Worm (Caenorhabditis elegans) whole organism, L3 larva: ENCODE measurements around the gene C09G5.14.

Experiments
- ama-1 ChIP-seq: fragments of 150-350 bp; optimal IDR thresholded peaks from 2 replicates; lab custom pipeline; 2018
- ceh-16 ChIP-seq: sonication (generic microtip); optimal IDR thresholded peaks from 2 replicates; lab custom pipeline; 2017; ENCODE audit warnings: missing biosample characterization, missing genetic modification characterization
- hmg-11 ChIP-seq: sonication (generic microtip); optimal IDR thresholded peaks from 2 replicates; lab custom pipeline; 2016; ENCODE audit warnings: missing genetic modification characterization, missing compliant biosample characterization
- jun-1 ChIP-seq: fragments of 150-350 bp; optimal IDR thresholded peaks from 2 replicates; lab custom pipeline; 2014; ENCODE audit warnings: missing biosample characterization, missing genetic modification reagents, missing genetic modification characterization
- pha-4 ChIP-seq: fragments of 150-350 bp; optimal IDR thresholded peaks from 2 replicates; lab custom pipeline; 2014; ENCODE audit warnings: missing biosample characterization, missing genetic modification reagents, missing genetic modification characterization
- skn-1 ChIP-seq: fragments of 150-350 bp; optimal IDR thresholded peaks from 2 replicates; lab custom pipeline; 2014; ENCODE audit warnings: missing biosample characterization, missing genetic modification characterization
- snpc-4 ChIP-seq: fragments of 150-350 bp; optimal IDR thresholded peaks from 2 replicates; lab custom pipeline; 2014; ENCODE audit warnings: missing biosample characterization, missing genetic modification characterization
- unc-39 ChIP-seq: sonication (generic microtip); optimal IDR thresholded peaks from 4 replicates; lab custom pipeline; 2017; ENCODE audit warnings: missing biosample characterization, missing genetic modification characterization
- ztf-11 ChIP-seq: fragments of 150-350 bp; optimal IDR thresholded peaks from 2 replicates; lab custom pipeline; 2014; ENCODE audit warnings: missing biosample characterization, missing genetic modification characterization

DNA sequence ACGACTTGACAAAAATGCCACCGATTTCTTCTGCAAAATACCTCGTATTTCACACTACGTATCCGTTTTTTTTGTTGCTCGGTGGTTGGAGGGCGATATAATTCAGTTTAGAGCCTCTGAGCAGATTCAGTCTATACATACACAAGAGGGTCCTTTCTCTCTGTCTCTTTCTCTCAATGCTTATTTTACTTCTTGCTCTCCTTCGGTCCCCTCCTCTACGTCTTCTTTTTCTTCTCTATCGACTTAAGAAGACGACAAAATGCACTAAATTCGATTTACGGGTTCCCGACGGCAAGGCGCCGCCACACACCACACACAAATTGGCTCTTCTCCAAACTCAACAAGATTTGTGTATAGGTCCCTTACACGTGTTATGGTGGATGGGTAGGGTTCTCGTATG, 36.0 kb upstream of the C09G5.14 start:
- no peak for TF ChIP-seq jun-1
- no peak for TF ChIP-seq hmg-11 (tag; lab: Kevin White, UChicago)
- TF ChIP-seq ama-1 (lab: Kevin White, UChicago): no peak
- TF ChIP-seq skn-1: no peak
- no peak for TF ChIP-seq unc-39 (tag; lab: Kevin White, UChicago)
- TF ChIP-seq ztf-11 (tag; lab: Kevin White, UChicago): no peak
- no peak for TF ChIP-seq snpc-4 (tag; lab: Kevin White, UChicago)
- TF ChIP-seq ceh-16 (tag; lab: Kevin White, UChicago): no peak
- TF ChIP-seq pha-4 (tag; lab: Kevin White, UChicago): no peak
